Worm (Caenorhabditis elegans): ENCODE measurements around the gene Y46D2A.1.
"Not testable (repeated sequence)": the region's sequence is repeated elsewhere in the genome, so short reads cannot be mapped to it uniquely, and the experiment has no call there.

Y46D2A.1 gene

DNA sequence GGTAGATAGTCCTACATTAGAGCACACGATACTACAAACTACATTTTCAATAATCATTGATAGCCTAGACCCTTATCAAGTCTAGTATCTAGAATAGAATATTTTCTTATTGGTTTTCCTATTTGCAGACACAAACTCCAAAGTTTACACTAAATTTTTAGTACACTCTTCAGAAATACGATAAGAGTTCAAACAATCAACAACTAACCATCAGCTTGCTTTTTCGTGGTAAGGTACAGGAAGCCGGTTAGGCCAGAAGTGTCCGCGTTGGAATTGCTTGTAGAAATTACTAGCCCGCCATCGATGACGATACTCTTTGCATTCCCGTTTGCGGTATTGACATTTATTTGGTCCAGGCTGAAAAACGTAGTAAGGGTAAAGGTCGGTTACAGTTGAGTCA, at the start of gene Y46D2A.1:
Gene Y46D2A.1 (plus strand): TSS at position 301 of the 400 bp plus-strand sequence.
- no peak for TF ChIP-seq pes-1 (GFP tag; IDR thresholded peaks at IDR 0.05)
- TF ChIP-seq aly-1 (tag; optimal IDR thresholded peaks at IDR 0.05): no peak
- TF ChIP-seq sea-1 (GFP tag; conservative IDR thresholded peaks at IDR 0.05): no peak
- no peak for TF ChIP-seq hmg-4 (GFP tag; optimal IDR thresholded peaks at IDR 0.05)
- no peak for TF ChIP-seq ama-1 (optimal IDR thresholded peaks at IDR 0.05)
- no peak for TF ChIP-seq F13C5.2 (tag; optimal IDR thresholded peaks at IDR 0.05)
- no peak for TF ChIP-seq flt-1 (GFP tag; IDR thresholded peaks at IDR 0.05)
- TF ChIP-seq tbx-11 (GFP tag; IDR thresholded peaks at IDR 0.05): no peak
- TF ChIP-seq ceh-13 (GFP tag; optimal IDR thresholded peaks at IDR 0.05): no peak
- no peak for TF ChIP-seq B0310.2 (tag; optimal IDR thresholded peaks at IDR 0.05)

DNA sequence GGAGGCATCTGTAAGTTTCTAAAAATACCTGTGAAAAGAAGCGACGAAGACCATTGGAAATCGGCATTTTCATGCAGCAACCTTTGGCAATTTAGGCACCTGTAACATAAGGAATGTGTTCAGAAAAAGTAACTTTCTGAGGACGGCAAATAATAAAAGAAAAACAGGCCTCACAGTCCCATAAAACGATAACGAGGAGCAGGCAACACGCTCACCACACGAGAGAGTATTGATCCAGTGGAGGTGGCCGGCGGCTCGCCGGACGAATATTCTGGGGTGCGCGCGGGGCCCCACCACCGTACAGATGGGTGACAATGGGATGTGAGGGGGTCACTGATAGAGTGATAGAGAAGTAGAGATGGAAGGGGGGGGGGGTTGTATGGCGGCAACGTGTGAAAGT, 47.4 kb upstream of the Y46D2A.1 start, which contains the start of gene F02E11.3:
Gene F02E11.3 (minus strand): TSS at position 101 of the 400 bp plus-strand sequence.
- TF ChIP-seq hnd-1 (tag; optimal IDR thresholded peaks at IDR 0.05): no peak
- TF ChIP-seq ceh-13 (GFP tag; optimal IDR thresholded peaks at IDR 0.05): no peak
- TF ChIP-seq hmbx-1 (tag; optimal IDR thresholded peaks at IDR 0.05): no peak
- TF ChIP-seq tra-4 (tag; optimal IDR thresholded peaks at IDR 0.05): no peak

DNA sequence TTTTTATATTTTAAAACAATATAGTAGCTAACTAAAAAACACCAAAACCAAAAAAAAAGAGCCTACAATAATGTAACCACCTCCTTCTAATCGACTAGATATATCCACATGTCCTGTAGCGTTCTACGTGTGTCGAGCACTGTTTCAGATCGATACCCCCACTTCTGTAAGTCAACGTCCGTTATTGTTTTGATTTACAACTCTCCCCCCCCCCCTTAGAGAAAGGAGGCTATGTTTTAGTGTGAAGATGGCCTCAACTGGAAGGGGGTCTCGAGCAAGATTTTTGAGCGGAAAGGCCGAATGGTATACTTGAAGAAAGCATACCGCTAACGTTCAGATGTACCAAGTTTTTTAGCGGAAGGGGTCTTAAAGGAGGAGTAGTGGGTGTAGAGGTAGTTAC, 44.7 kb upstream of the Y46D2A.1 start, which contains the start of gene F02E11.4:
Gene F02E11.4 (minus strand): TSS at position 101 of the 400 bp plus-strand sequence.
- TF ChIP-seq pes-1 (GFP tag; IDR thresholded peaks at IDR 0.05) (no peak), aly-1 (tag; optimal IDR thresholded peaks at IDR 0.05) (no peak), hmbx-1 (tag; optimal IDR thresholded peaks at IDR 0.05) (no peak), sea-1 (GFP tag; conservative IDR thresholded peaks at IDR 0.05) (no peak), tbx-37 (GFP tag; conservative IDR thresholded peaks at IDR 0.05) (no peak), tbx-11 (GFP tag; IDR thresholded peaks at IDR 0.05) (no peak), F13C5.2 (tag; optimal IDR thresholded peaks at IDR 0.05) (no peak), ceh-36 (tag; optimal IDR thresholded peaks at IDR 0.05) (no peak), flt-1 (GFP tag; IDR thresholded peaks at IDR 0.05) (no peak), scrt-1 (GFP tag; IDR thresholded peaks at IDR 0.05) (no peak), tra-4 (tag; optimal IDR thresholded peaks at IDR 0.05) (no peak), hmg-4 (GFP tag; optimal IDR thresholded peaks at IDR 0.05) (no peak), B0310.2 (tag; optimal IDR thresholded peaks at IDR 0.05) (no peak)

DNA sequence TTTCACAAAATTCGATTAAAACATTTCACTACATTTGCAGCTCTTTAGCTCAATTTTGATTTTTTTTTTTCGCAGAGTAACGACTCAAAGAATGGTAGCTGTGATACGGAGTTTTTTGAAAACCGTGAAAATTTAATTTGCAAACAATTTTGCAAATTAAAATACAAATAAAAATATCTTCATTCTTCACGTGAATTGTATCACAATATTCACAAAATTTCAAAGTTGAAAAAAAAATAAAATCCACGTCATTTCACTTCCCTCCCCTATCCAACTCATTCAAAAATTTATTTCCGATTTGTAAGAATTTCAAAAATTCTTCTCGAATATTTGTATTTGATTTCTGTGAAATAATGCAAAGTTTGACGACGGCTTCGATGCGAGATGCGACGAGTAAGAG, 43.7 kb upstream of the Y46D2A.1 start, which contains the start of gene wht-4:
Gene wht-4 (plus strand): TSS at position 301 of the 400 bp plus-strand sequence.
- no peak for TF ChIP-seq tbx-11 (GFP tag; IDR thresholded peaks at IDR 0.05)
- TF ChIP-seq hnd-1 (tag; optimal IDR thresholded peaks at IDR 0.05): no peak
- TF ChIP-seq sea-1 (GFP tag; conservative IDR thresholded peaks at IDR 0.05): no peak
- TF ChIP-seq ama-1 (optimal IDR thresholded peaks at IDR 0.05): no peak
- no peak for TF ChIP-seq hmg-4 (GFP tag; optimal IDR thresholded peaks at IDR 0.05)
- TF ChIP-seq pes-1 (GFP tag; IDR thresholded peaks at IDR 0.05): no peak
- TF ChIP-seq B0310.2 (tag; optimal IDR thresholded peaks at IDR 0.05): no peak
- TF ChIP-seq hmbx-1 (tag; optimal IDR thresholded peaks at IDR 0.05): no peak
- TF ChIP-seq aly-1 (tag; optimal IDR thresholded peaks at IDR 0.05): no peak
- TF ChIP-seq ceh-36 (tag; optimal IDR thresholded peaks at IDR 0.05): no peak
- TF ChIP-seq flt-1 (GFP tag; IDR thresholded peaks at IDR 0.05): no peak

DNA sequence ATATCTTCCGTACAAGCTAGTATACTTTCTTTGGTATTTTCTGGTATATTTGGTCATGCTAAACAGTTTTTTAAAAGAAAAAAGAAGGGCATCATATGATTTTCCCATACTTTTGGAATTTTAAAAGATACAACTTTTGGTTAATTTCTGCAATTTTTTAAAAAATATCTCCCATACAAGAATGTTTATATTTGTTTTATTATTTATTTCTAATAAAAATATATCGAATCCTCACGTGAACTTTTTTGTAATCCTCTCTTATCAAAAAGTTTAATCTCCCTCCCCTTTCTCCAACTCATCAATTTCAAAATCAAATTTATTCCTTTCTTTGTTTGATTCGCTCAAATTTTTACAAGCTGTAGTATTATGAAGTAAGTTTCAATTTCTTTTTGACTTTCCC, 40.0 kb upstream of the Y46D2A.1 start, which contains the start of gene nep-13:
Gene nep-13 (plus strand): TSS at position 301 of the 400 bp plus-strand sequence.
- no peak for TF ChIP-seq F13C5.2 (tag; optimal IDR thresholded peaks at IDR 0.05)
- TF ChIP-seq tbx-11 (GFP tag; IDR thresholded peaks at IDR 0.05): no peak
- no peak for TF ChIP-seq tbx-37 (GFP tag; conservative IDR thresholded peaks at IDR 0.05)
- TF ChIP-seq sea-1 (GFP tag; conservative IDR thresholded peaks at IDR 0.05): no peak
- TF ChIP-seq scrt-1 (GFP tag; IDR thresholded peaks at IDR 0.05): no peak
- TF ChIP-seq ets-7 (tag; optimal IDR thresholded peaks at IDR 0.05): no peak
- TF ChIP-seq flt-1 (GFP tag; IDR thresholded peaks at IDR 0.05): no peak
- TF ChIP-seq ceh-13 (GFP tag; optimal IDR thresholded peaks at IDR 0.05): no peak
- no peak for TF ChIP-seq ama-1 (optimal IDR thresholded peaks at IDR 0.05)
- TF ChIP-seq aly-1 (tag; optimal IDR thresholded peaks at IDR 0.05): no peak
- TF ChIP-seq pes-1 (GFP tag; IDR thresholded peaks at IDR 0.05): no peak
- TF ChIP-seq hmbx-1 (tag; optimal IDR thresholded peaks at IDR 0.05): no peak
- no peak for TF ChIP-seq B0310.2 (tag; optimal IDR thresholded peaks at IDR 0.05)
- no peak for TF ChIP-seq tra-4 (tag; optimal IDR thresholded peaks at IDR 0.05)
- no peak for TF ChIP-seq hmg-4 (GFP tag; optimal IDR thresholded peaks at IDR 0.05)
- TF ChIP-seq ceh-36 (tag; optimal IDR thresholded peaks at IDR 0.05): no peak
- no peak for TF ChIP-seq hnd-1 (tag; optimal IDR thresholded peaks at IDR 0.05)

DNA sequence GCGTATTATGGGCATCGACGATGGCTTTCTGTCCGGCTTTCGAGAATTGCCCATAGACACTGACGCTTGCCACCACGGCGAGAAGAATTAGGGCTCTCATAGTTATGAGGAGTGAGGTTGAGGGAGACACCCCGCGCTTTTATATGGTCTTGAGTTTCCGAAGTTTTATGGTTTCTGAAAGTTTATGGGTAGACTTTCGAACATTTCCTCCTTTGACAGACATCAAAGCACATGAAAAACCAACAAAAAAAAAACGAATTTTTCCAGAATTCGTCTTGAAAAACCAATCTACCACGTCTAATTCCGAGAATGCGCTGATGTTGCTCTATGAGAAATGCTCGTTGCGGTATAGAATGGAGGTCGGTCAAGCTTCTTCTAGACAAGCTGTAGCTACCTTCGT, 37.8 kb upstream of the Y46D2A.1 start, which contains the start of gene scl-15:
Gene scl-15 (minus strand): TSS at position 101 of the 400 bp plus-strand sequence.
- TF ChIP-seq F13C5.2 (tag; optimal IDR thresholded peaks at IDR 0.05) (no peak), tbx-37 (GFP tag; conservative IDR thresholded peaks at IDR 0.05) (no peak), aly-1 (tag; optimal IDR thresholded peaks at IDR 0.05) (no peak), ceh-36 (tag; optimal IDR thresholded peaks at IDR 0.05) (no peak), sea-1 (GFP tag; conservative IDR thresholded peaks at IDR 0.05) (no peak), tra-4 (tag; optimal IDR thresholded peaks at IDR 0.05) (no peak), ceh-13 (GFP tag; optimal IDR thresholded peaks at IDR 0.05) (no peak), hmbx-1 (tag; optimal IDR thresholded peaks at IDR 0.05) (no peak), ama-1 (optimal IDR thresholded peaks at IDR 0.05) (no peak), hnd-1 (tag; optimal IDR thresholded peaks at IDR 0.05) (no peak), ets-7 (tag; optimal IDR thresholded peaks at IDR 0.05) (no peak), flt-1 (GFP tag; IDR thresholded peaks at IDR 0.05) (no peak), pes-1 (GFP tag; IDR thresholded peaks at IDR 0.05) (no peak), hmg-4 (GFP tag; optimal IDR thresholded peaks at IDR 0.05) (no peak), B0310.2 (tag; optimal IDR thresholded peaks at IDR 0.05) (no peak)

DNA sequence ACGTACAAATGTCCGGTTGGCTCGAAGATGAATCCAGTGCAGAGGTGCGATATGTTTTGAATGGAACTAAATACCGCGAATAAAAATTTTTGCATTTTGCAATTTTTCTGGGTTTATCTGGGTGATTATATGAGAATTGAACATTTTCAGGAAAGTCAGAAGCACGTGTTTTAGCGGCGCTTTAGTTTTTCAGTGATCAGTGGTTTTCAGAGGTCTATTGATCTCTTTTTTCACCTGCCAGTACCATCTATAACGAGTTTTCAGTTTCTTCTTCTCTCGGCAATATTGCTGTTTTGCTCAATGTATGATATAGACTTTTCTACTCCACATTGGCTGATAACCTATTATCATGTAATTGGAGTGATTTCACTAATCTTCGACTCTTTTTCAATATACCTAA, 35.3 kb upstream of the Y46D2A.1 start, which contains the start of gene sri-63:
Gene sri-63 (plus strand): TSS at position 301 of the 400 bp plus-strand sequence.
- TF ChIP-seq hmbx-1 (tag; optimal IDR thresholded peaks at IDR 0.05): no peak

DNA sequence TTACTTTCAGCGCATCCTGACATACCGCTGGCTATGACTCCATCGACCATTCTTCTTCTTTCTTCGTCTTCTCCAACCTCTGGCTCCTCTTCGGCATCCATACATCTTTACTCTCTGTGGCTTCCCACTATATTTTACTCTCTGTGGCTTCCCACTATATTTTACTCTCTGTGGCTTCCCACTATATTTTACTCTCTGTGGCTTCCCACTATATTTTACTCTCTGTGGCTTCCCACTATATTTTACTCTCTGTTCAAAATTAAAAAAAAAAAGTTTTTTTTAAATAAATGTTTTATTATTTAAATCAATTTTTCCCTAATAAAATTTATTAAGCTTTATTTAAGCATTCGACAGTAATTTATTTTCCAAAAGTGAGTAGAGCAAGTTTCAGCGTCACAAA, 31.8 kb upstream of the Y46D2A.1 start, which contains the start of gene F39E9.14:
Gene F39E9.14 (minus strand): TSS at position 101 of the 400 bp plus-strand sequence.
- TF ChIP-seq aly-1 (tag; optimal IDR thresholded peaks at IDR 0.05); sea-1 (GFP tag; conservative IDR thresholded peaks at IDR 0.05); ceh-36 (tag; optimal IDR thresholded peaks at IDR 0.05): not testable (repeated sequence)

Measured in whole organism, early embryonic.